Fruit fly (Drosophila melanogaster) whole organism, embryonic: Measurements from ENCODE around the gene CG42237.

Source experiments
- ATbp ChIP-seq: fragments of 200-800 bp; sonication (Bioruptor generic); optimal IDR thresholded peaks from 2 replicates; lab custom pipeline; 2017; ENCODE audit warnings: missing biosample characterization, mild to moderate bottlenecking, missing genetic modification characterization, missing genetic modification reagents
- Bteb2 ChIP-seq: fragments of 200-800 bp; sonication (Bioruptor generic); optimal IDR thresholded peaks from 2 replicates; lab custom pipeline; 2016; ENCODE audit warnings: missing biosample characterization, missing genetic modification characterization
- CG1024 ChIP-seq: fragments of 200-800 bp; sonication (Bioruptor generic); IDR thresholded peaks from 2 replicates; pipeline ENCODE4 v1.3.6; 2022; ENCODE audit warnings: missing biosample characterization, missing genetic modification characterization
- CG10321 ChIP-seq: fragments of 200-800 bp; sonication (Bioruptor generic); IDR thresholded peaks from 2 replicates; pipeline ENCODE4 v1.3.6; 2022; ENCODE audit warnings: missing biosample characterization, missing genetic modification characterization
- CG11696 ChIP-seq: fragments of 200-800 bp; sonication (Bioruptor generic); IDR thresholded peaks from 2 replicates; pipeline ENCODE4 v1.3.6; 2022; ENCODE audit warnings: missing biosample characterization, missing genetic modification characterization
- CG12104 ChIP-seq: fragments of 200-800 bp; sonication (Bioruptor generic); optimal IDR thresholded peaks from 3 replicates; lab custom pipeline; 2016; ENCODE audit warnings: missing biosample characterization, missing genetic modification characterization
- CG12659 ChIP-seq: fragments of 200-800 bp; sonication (Bioruptor generic); optimal IDR thresholded peaks from 3 replicates; lab custom pipeline; 2017; ENCODE audit warnings: mild to moderate bottlenecking, missing biosample characterization, missing genetic modification reagents, missing genetic modification characterization
- CG13123 ChIP-seq: fragments of 200-800 bp; sonication (Bioruptor generic); optimal IDR thresholded peaks from 2 replicates; lab custom pipeline; 2016; ENCODE audit warnings: missing biosample characterization, missing genetic modification characterization
- CG13296 ChIP-seq: fragments of 200-800 bp; sonication (Bioruptor generic); optimal IDR thresholded peaks from 3 replicates; lab custom pipeline; 2018; ENCODE audit warnings: missing biosample characterization, mild to moderate bottlenecking, missing genetic modification characterization
- CG13775 ChIP-seq: fragments of 200-800 bp; sonication (Bioruptor generic); optimal IDR thresholded peaks from 3 replicates; lab custom pipeline; 2017; ENCODE audit warnings: missing biosample characterization, mild to moderate bottlenecking, missing genetic modification characterization
- CG14441 ChIP-seq: fragments of 200-800 bp; sonication (Bioruptor generic); IDR thresholded peaks from 2 replicates; pipeline ENCODE4 v1.3.6; 2022; ENCODE audit warnings: missing biosample characterization, missing genetic modification characterization
- CG15269 ChIP-seq: fragments of 200-800 bp; sonication (Bioruptor generic); optimal IDR thresholded peaks from 2 replicates; lab custom pipeline; 2018; ENCODE audit warnings: missing biosample characterization, mild to moderate bottlenecking, missing genetic modification characterization, moderate library complexity
- CG17802 ChIP-seq: fragments of 200-800 bp; sonication (Bioruptor generic); optimal IDR thresholded peaks from 2 replicates; lab custom pipeline; 2018; ENCODE audit warnings: missing biosample characterization, mild to moderate bottlenecking, missing genetic modification characterization, moderate library complexity
- CG17912 ChIP-seq: fragments of 200-800 bp; sonication (Bioruptor generic); optimal IDR thresholded peaks from 2 replicates; lab custom pipeline; 2018; ENCODE audit warnings: missing biosample characterization, mild to moderate bottlenecking, missing genetic modification characterization
- CG18619 ChIP-seq: fragments of 200-800 bp; sonication (Bioruptor generic); optimal IDR thresholded peaks from 3 replicates; lab custom pipeline; 2017; ENCODE audit warnings: missing biosample characterization, mild to moderate bottlenecking, missing genetic modification characterization
- CG2120 ChIP-seq: fragments of 200-800 bp; sonication (Bioruptor generic); optimal IDR thresholded peaks from 3 replicates; lab custom pipeline; 2016; ENCODE audit warnings: missing biosample characterization, missing genetic modification characterization
- CG2712 ChIP-seq: fragments of 200-800 bp; optimal IDR thresholded peaks from 3 replicates; lab custom pipeline; 2019; ENCODE audit warnings: missing biosample characterization, mild to moderate bottlenecking, missing genetic modification characterization, moderate library complexity
- CG34376 ChIP-seq: fragments of 200-800 bp; sonication (Bioruptor generic); optimal IDR thresholded peaks from 2 replicates; lab custom pipeline; 2018; ENCODE audit warnings: missing biosample characterization, mild to moderate bottlenecking, missing genetic modification characterization
- CG3838 ChIP-seq: fragments of 200-800 bp; sonication (Bioruptor generic); optimal IDR thresholded peaks from 3 replicates; lab custom pipeline; 2016; ENCODE audit warnings: missing biosample characterization, missing genetic modification characterization
- CG4404 ChIP-seq: fragments of 200-800 bp; sonication (Bioruptor generic); IDR thresholded peaks from 2 replicates; pipeline ENCODE4 v1.3.6; 2022; ENCODE audit warnings: missing biosample characterization, missing genetic modification characterization
- CG6791 ChIP-seq: fragments of 200-800 bp; sonication (Bioruptor generic); IDR thresholded peaks from 3 replicates; pipeline ENCODE4 v1.3.6; 2022; ENCODE audit warnings: missing biosample characterization, missing genetic modification characterization; ENCODE audit not compliant: partially characterized antibody
- CG6813 ChIP-seq: fragments of 200-800 bp; sonication (Bioruptor generic); optimal IDR thresholded peaks from 2 replicates; lab custom pipeline; 2017; ENCODE audit warnings: missing biosample characterization, missing genetic modification characterization, mild to moderate bottlenecking, moderate library complexity, missing genetic modification reagents
- CG6854 ChIP-seq: fragments of 200-800 bp; sonication (Bioruptor generic); optimal IDR thresholded peaks from 3 replicates; lab custom pipeline; 2017; ENCODE audit warnings: missing biosample characterization, mild to moderate bottlenecking, missing genetic modification characterization
- CG7745 ChIP-seq: fragments of 200-800 bp; sonication (Bioruptor generic); optimal IDR thresholded peaks from 2 replicates; lab custom pipeline; 2018; ENCODE audit warnings: missing biosample characterization, mild to moderate bottlenecking, missing genetic modification characterization, moderate library complexity
- CG7928 ChIP-seq: fragments of 200-800 bp; sonication (Bioruptor generic); optimal IDR thresholded peaks from 2 replicates; lab custom pipeline; 2017; ENCODE audit warnings: missing biosample characterization, mild to moderate bottlenecking, missing genetic modification characterization
- CTCF ChIP-seq: fragments of 200-800 bp; sonication (Bioruptor generic); optimal IDR thresholded peaks from 2 replicates; lab custom pipeline; 2017; ENCODE audit warnings: missing biosample characterization, mild to moderate bottlenecking, missing genetic modification characterization, moderate library complexity
- CoRest ChIP-seq: fragments of 200-800 bp; sonication (Bioruptor generic); optimal IDR thresholded peaks from 3 replicates; lab custom pipeline; 2018; ENCODE audit warnings: missing biosample characterization, mild to moderate bottlenecking, missing genetic modification characterization, moderate library complexity
- HLH3B ChIP-seq: fragments of 200-800 bp; sonication (Bioruptor generic); IDR thresholded peaks from 2 replicates; pipeline ENCODE4 v1.3.6; 2022; ENCODE audit warnings: missing biosample characterization, missing genetic modification characterization
- Hr3 ChIP-seq: fragments of 200-800 bp; sonication (Bioruptor generic); optimal IDR thresholded peaks from 3 replicates; lab custom pipeline; 2016; ENCODE audit warnings: missing biosample characterization, missing genetic modification characterization
- Side ChIP-seq: fragments of 200-800 bp; sonication (Bioruptor generic); optimal IDR thresholded peaks from 2 replicates; lab custom pipeline; 2016; ENCODE audit warnings: missing biosample characterization, missing genetic modification characterization
- Xrp1 ChIP-seq: fragments of 200-800 bp; sonication (Bioruptor generic); IDR thresholded peaks from 2 replicates; pipeline ENCODE4 v1.3.6; 2022; ENCODE audit warnings: missing biosample characterization, missing genetic modification characterization
- YL-1 ChIP-seq: fragments of 200-800 bp; sonication (Bioruptor generic); optimal IDR thresholded peaks from 3 replicates; lab custom pipeline; 2017; ENCODE audit warnings: missing biosample characterization, mild to moderate bottlenecking, missing genetic modification characterization
- cato ChIP-seq: fragments of 200-800 bp; sonication (Bioruptor generic); optimal IDR thresholded peaks from 2 replicates; lab custom pipeline; 2016; ENCODE audit warnings: missing biosample characterization, missing genetic modification characterization, borderline replicate concordance
- caup ChIP-seq: fragments of 200-800 bp; sonication (Bioruptor generic); optimal IDR thresholded peaks from 3 replicates; lab custom pipeline; 2017; ENCODE audit warnings: missing biosample characterization, mild to moderate bottlenecking, missing genetic modification characterization, moderate library complexity; ENCODE audit not compliant: severe bottlenecking
- chif ChIP-seq, 2 experiments: fragments of 200-800 bp; sonication (Bioruptor generic); optimal IDR thresholded peaks; 3 replicates each; lab custom pipeline; 2016; ENCODE audit warnings: missing biosample characterization in 2 of 2, missing genetic modification characterization in 2 of 2
- eyg ChIP-seq: fragments of 200-800 bp; sonication (Bioruptor generic); optimal IDR thresholded peaks from 3 replicates; lab custom pipeline; 2016; ENCODE audit warnings: missing biosample characterization, missing genetic modification characterization
- fru ChIP-seq: fragments of >200 bp; optimal IDR thresholded peaks from 2 replicates; lab custom pipeline; 2017
- hb ChIP-seq: fragments of 200-800 bp; sonication (Bioruptor generic); IDR thresholded peaks from 3 replicates; pipeline ENCODE4 v1.3.6; 2022; ENCODE audit warnings: missing biosample characterization, missing genetic modification characterization; ENCODE audit not compliant: partially characterized antibody
- inv ChIP-seq: fragments of 200-800 bp; sonication (Bioruptor generic); IDR thresholded peaks from 2 replicates; pipeline ENCODE4 v1.3.6; 2022; ENCODE audit warnings: missing biosample characterization, missing genetic modification characterization; ENCODE audit not compliant: partially characterized antibody
- ken ChIP-seq: fragments of 200-800 bp; sonication (Bioruptor generic); IDR thresholded peaks from 3 replicates; pipeline ENCODE4 v1.3.6; 2022; ENCODE audit warnings: missing biosample characterization, missing genetic modification characterization
- kni ChIP-seq: fragments of 200-800 bp; sonication (Bioruptor generic); optimal IDR thresholded peaks from 3 replicates; lab custom pipeline; 2017; ENCODE audit warnings: mild to moderate bottlenecking, missing biosample characterization, missing genetic modification reagents, missing genetic modification characterization
- lilli ChIP-seq: fragments of 200-800 bp; sonication (Bioruptor generic); optimal IDR thresholded peaks from 3 replicates; lab custom pipeline; 2016; ENCODE audit warnings: missing biosample characterization, missing genetic modification characterization
- lmd ChIP-seq: fragments of 200-800 bp; sonication (Bioruptor generic); IDR thresholded peaks from 2 replicates; pipeline ENCODE4 v1.3.6; 2022; ENCODE audit warnings: missing biosample characterization, missing genetic modification characterization
- pfk ChIP-seq: fragments of 200-800 bp; sonication (Bioruptor generic); optimal IDR thresholded peaks from 2 replicates; lab custom pipeline; 2018; ENCODE audit warnings: missing biosample characterization, mild to moderate bottlenecking, missing genetic modification characterization, moderate library complexity
- run ChIP-seq: fragments of 200-800 bp; sonication (Bioruptor generic); optimal IDR thresholded peaks from 3 replicates; lab custom pipeline; 2018; ENCODE audit warnings: missing biosample characterization, mild to moderate bottlenecking, missing genetic modification characterization
- sima ChIP-seq: fragments of 200-800 bp; sonication (Bioruptor generic); optimal IDR thresholded peaks from 2 replicates; lab custom pipeline; 2016; ENCODE audit warnings: missing biosample characterization, missing genetic modification characterization
- ssp ChIP-seq: fragments of 200-800 bp; sonication (Bioruptor generic); IDR thresholded peaks from 2 replicates; pipeline ENCODE4 v1.3.6; 2022; ENCODE audit warnings: missing biosample characterization, missing genetic modification characterization
- trem ChIP-seq: fragments of 200-800 bp; optimal IDR thresholded peaks from 3 replicates; lab custom pipeline; 2019; ENCODE audit warnings: missing biosample characterization, mild to moderate bottlenecking, missing genetic modification characterization, moderate library complexity
- tx ChIP-seq: fragments of 200-800 bp; sonication (Bioruptor generic); optimal IDR thresholded peaks from 2 replicates; lab custom pipeline; 2016; ENCODE audit warnings: missing biosample characterization, missing genetic modification characterization
- vfl ChIP-seq: fragments of 200-800 bp; sonication (Bioruptor generic); optimal IDR thresholded peaks from 2 replicates; lab custom pipeline; 2016; ENCODE audit warnings: missing biosample characterization, missing genetic modification characterization
- zen ChIP-seq: fragments of 200-800 bp; sonication (Bioruptor generic); optimal IDR thresholded peaks from 3 replicates; lab custom pipeline; 2018; ENCODE audit warnings: missing biosample characterization, mild to moderate bottlenecking, missing genetic modification characterization, moderate library complexity

CG42237 gene

dm6 chrX:13159481-13159880 lies 44.5 kb downstream of the CG42237 start, which contains the start of the genes Bap60 and CG12096 (continued):
- TF ChIP-seq CG14441: peak; percentile 51; the same call in 1 of the 2 replicates
- peak; percentile 34 for TF ChIP-seq CG13123
- TF ChIP-seq Bteb2 (GFP tag; lab: Kevin White, UChicago): peak; percentile 48
- peak; percentile 57 for TF ChIP-seq CG34376 (GFP tag; lab: Kevin White, UChicago)
- peak; percentile 88 for TF ChIP-seq CG12659 (GFP tag; lab: Kevin White, UChicago)
- TF ChIP-seq hb (GFP tag; lab: Robert Waterston, UW): peak; percentile 87
- peak; percentile 71 for TF ChIP-seq vfl (GFP tag; lab: Kevin White, UChicago)
- TF ChIP-seq lmd (GFP tag; lab: Robert Waterston, UW): peak; percentile 68
- peak; percentile 82 for TF ChIP-seq CG2712 (tag; lab: Kevin White, UChicago)
- TF ChIP-seq kni (GFP tag; lab: Kevin White, UChicago): peak; percentile 41
- TF ChIP-seq CG7745 (tag; lab: Kevin White, UChicago): no peak
- TF ChIP-seq Xrp1: peak; percentile 47; the same call in 1 of the 2 replicates
- TF ChIP-seq Side: peak; percentile 87
- peak; percentile 62 to 65 for TF ChIP-seq chif (GFP tag; optimal IDR thresholded peaks at IDR 0.05; lab: Kevin White, UChicago)
- peak; percentile 11 for TF ChIP-seq sima (GFP tag; lab: Kevin White, UChicago)
- no peak for TF ChIP-seq CG17912
- peak; percentile 67 for TF ChIP-seq CG4404 (GFP tag; lab: Robert Waterston, UW)
- peak; percentile 86 for TF ChIP-seq trem (tag; lab: Kevin White, UChicago)
- no peak for TF ChIP-seq HLH3B (GFP tag; lab: Robert Waterston, UW)
- no peak for TF ChIP-seq CG1024 (GFP tag; lab: Robert Waterston, UW)
- peak; percentile 67 for TF ChIP-seq CG18619 (GFP tag; lab: Kevin White, UChicago)
- TF ChIP-seq ssp (GFP tag; lab: Robert Waterston, UW): peak; percentile 63
- TF ChIP-seq CG7928 (GFP tag; lab: Kevin White, UChicago): peak; percentile 98
- TF ChIP-seq CG3838 (GFP tag; lab: Kevin White, UChicago): no peak
- TF ChIP-seq cato (GFP tag; lab: Kevin White, UChicago): peak; percentile 25
- TF ChIP-seq CG10321 (GFP tag; lab: Robert Waterston, UW): no peak
- TF ChIP-seq lilli (GFP tag; lab: Kevin White, UChicago): peak; percentile 83
- TF ChIP-seq ATbp (GFP tag; lab: Kevin White, UChicago): no peak
- peak; percentile 70 for TF ChIP-seq Hr3
- peak; percentile 66 for TF ChIP-seq eyg
- peak; percentile 12 for TF ChIP-seq CG17802 (tag; lab: Kevin White, UChicago)
- TF ChIP-seq caup: peak; percentile 56
- no peak for TF ChIP-seq ken
- no peak for TF ChIP-seq CG6854 (GFP tag; lab: Kevin White, UChicago)
- no peak for TF ChIP-seq run (tag; lab: Kevin White, UChicago)
- TF ChIP-seq CG6791: peak; percentile 81; the same call in 2 of the 3 replicates
- peak; percentile 37 for TF ChIP-seq zen
- peak; percentile 69 for TF ChIP-seq CG15269
- TF ChIP-seq CG13775: peak; percentile 82
- peak; percentile 5 for TF ChIP-seq CG12104 (GFP tag; lab: Kevin White, UChicago)
- peak; percentile 69 for TF ChIP-seq tx (GFP tag; lab: Kevin White, UChicago)
- peak; percentile 21 for TF ChIP-seq pfk (GFP tag; lab: Kevin White, UChicago)
- TF ChIP-seq YL-1 (GFP tag; lab: Kevin White, UChicago): peak; percentile 82
- peak; percentile 32 for TF ChIP-seq CTCF (GFP tag; lab: Kevin White, UChicago)
- no peak for TF ChIP-seq CG11696 (GFP tag; lab: Robert Waterston, UW)
- no peak for TF ChIP-seq CG6813
- TF ChIP-seq CoRest (tag; lab: Kevin White, UChicago): peak; percentile 90
- peak; percentile 64 for TF ChIP-seq CG13296 (GFP tag; lab: Kevin White, UChicago)
- peak; percentile 90 for TF ChIP-seq CG2120 (GFP tag; lab: Kevin White, UChicago)
- TF ChIP-seq inv: peak; percentile 92
- no peak for TF ChIP-seq fru (lab: Kevin White, UChicago)
